Worm (Caenorhabditis elegans) whole organism, dauer: ENCODE results near the gene sre-13.

ENCODE experiments used
- unc-62 ChIP-seq: sonication (generic microtip); optimal IDR thresholded peaks from 2 replicates; lab custom pipeline; 2017; ENCODE audit warnings: missing biosample characterization, missing genetic modification reagents, missing genetic modification characterization

The sre-13 gene

ce11 chrII:14627330-14627729, 9.3 kb downstream of the sre-13 start, which contains the start of gene tag-297:
TSS of gene tag-297 (plus strand) at chrII:14627630.
- TF ChIP-seq unc-62 (GFP tag; lab: Kevin White, UChicago): no peak

ce11 chrII:14626883-14627282, 9.8 kb downstream of the sre-13 start:
- TF ChIP-seq unc-62 (GFP tag; lab: Kevin White, UChicago): no peak

- no peak for TF ChIP-seq unc-62 (GFP tag; lab: Kevin White, UChicago)
Observed at ce11 chrII:14622758-14623157, 13.9 kb downstream of the sre-13 start, which contains the start of gene mltn-10. TSS of gene mltn-10 (plus strand) at chrII:14623058.

- TF ChIP-seq unc-62 (GFP tag; lab: Kevin White, UChicago): no peak
Observed at ce11 chrII:14620730-14621129, 15.9 kb downstream of the sre-13 start.

ce11 chrII:14619806-14620205, 16.8 kb downstream of the sre-13 start:
- TF ChIP-seq unc-62 (GFP tag; lab: Kevin White, UChicago): no peak

- TF ChIP-seq unc-62 (GFP tag; lab: Kevin White, UChicago): no peak
Observed at ce11 chrII:14618764-14619163, 17.9 kb downstream of the sre-13 start.

ce11 chrII:14618158-14618557, 18.5 kb downstream of the sre-13 start:
- no peak for TF ChIP-seq unc-62 (GFP tag; lab: Kevin White, UChicago)

ce11 chrII:14616927-14617326, 19.7 kb downstream of the sre-13 start:
- no peak for TF ChIP-seq unc-62 (GFP tag; lab: Kevin White, UChicago)

ce11 chrII:14616402-14616801, 20.2 kb downstream of the sre-13 start:
- TF ChIP-seq unc-62 (GFP tag; lab: Kevin White, UChicago): no peak

- no peak for TF ChIP-seq unc-62 (GFP tag; lab: Kevin White, UChicago)
Observed at ce11 chrII:14615735-14616134, 20.9 kb downstream of the sre-13 start, which contains the start of gene mltn-9. TSS of gene mltn-9 (plus strand) at chrII:14616035.

- TF ChIP-seq unc-62 (GFP tag; lab: Kevin White, UChicago): no peak
Observed at ce11 chrII:14611307-14611706, 25.3 kb downstream of the sre-13 start.

ce11 chrII:14610492-14611142, 26.0 kb downstream of the sre-13 start:
- TF ChIP-seq unc-62 (GFP tag; lab: Kevin White, UChicago): no peak

- no peak for TF ChIP-seq unc-62 (GFP tag; lab: Kevin White, UChicago)
Observed at ce11 chrII:14609297-14609937, 27.2 kb downstream of the sre-13 start.

ce11 chrII:14608508-14608907, 28.1 kb downstream of the sre-13 start:
- TF ChIP-seq unc-62 (GFP tag; lab: Kevin White, UChicago): no peak

ce11 chrII:14606172-14606571, 30.5 kb downstream of the sre-13 start, which contains the start of gene arl-3:
TSS of gene arl-3 (plus strand) at chrII:14606472.
- no peak for TF ChIP-seq unc-62 (GFP tag; lab: Kevin White, UChicago)

ce11 chrII:14605479-14605878, 31.2 kb downstream of the sre-13 start, which contains the start of gene F19H8.2:
TSS of gene F19H8.2 (minus strand) at chrII:14605869.
- no peak for TF ChIP-seq unc-62 (GFP tag; lab: Kevin White, UChicago)

- TF ChIP-seq unc-62 (GFP tag; lab: Kevin White, UChicago): no peak
Observed at ce11 chrII:14605026-14605425, 31.6 kb downstream of the sre-13 start.
